Fruit fly (Drosophila melanogaster) whole organism, embryonic: ENCODE measurements around the gene CG32236.
A peak's percentile ranks its signal among the peaks of the same experiment; 100 is the strongest.

Experiments
- ATbp ChIP-seq: fragments of 200-800 bp; sonication (Bioruptor generic); optimal IDR thresholded peaks from 2 replicates; lab custom pipeline; 2017; ENCODE audit warnings: missing biosample characterization, mild to moderate bottlenecking, missing genetic modification characterization, missing genetic modification reagents
- B-H2 ChIP-seq: fragments of 200-800 bp; sonication (Bioruptor generic); optimal IDR thresholded peaks from 2 replicates; lab custom pipeline; 2018; ENCODE audit warnings: missing biosample characterization, mild to moderate bottlenecking, missing genetic modification characterization
- CG10321 ChIP-seq: fragments of 200-800 bp; sonication (Bioruptor generic); IDR thresholded peaks from 2 replicates; pipeline ENCODE4 v1.3.6; 2022; ENCODE audit warnings: missing biosample characterization, missing genetic modification characterization
- CG10654 ChIP-seq: fragments of 200-800 bp; sonication (Bioruptor generic); optimal IDR thresholded peaks from 2 replicates; lab custom pipeline; 2016; ENCODE audit warnings: missing biosample characterization, missing genetic modification characterization
- CG11247 ChIP-seq: fragments of 200-800 bp; sonication (Bioruptor generic); IDR thresholded peaks from 2 replicates; pipeline ENCODE4 v1.3.6; 2022; ENCODE audit warnings: missing biosample characterization, missing genetic modification characterization
- CG15269 ChIP-seq: fragments of 200-800 bp; sonication (Bioruptor generic); optimal IDR thresholded peaks from 2 replicates; lab custom pipeline; 2018; ENCODE audit warnings: missing biosample characterization, mild to moderate bottlenecking, missing genetic modification characterization, moderate library complexity
- CG17385 ChIP-seq: fragments of 200-800 bp; sonication (Bioruptor generic); optimal IDR thresholded peaks from 3 replicates; lab custom pipeline; 2018; ENCODE audit warnings: missing biosample characterization, mild to moderate bottlenecking, missing genetic modification characterization
- CG17912 ChIP-seq: fragments of 200-800 bp; sonication (Bioruptor generic); optimal IDR thresholded peaks from 2 replicates; lab custom pipeline; 2018; ENCODE audit warnings: missing biosample characterization, mild to moderate bottlenecking, missing genetic modification characterization
- CG18262 ChIP-seq: fragments of 200-800 bp; optimal IDR thresholded peaks from 3 replicates; lab custom pipeline; 2019; ENCODE audit warnings: missing biosample characterization, mild to moderate bottlenecking, missing genetic modification characterization, moderate library complexity
- CG1832 ChIP-seq: fragments of 200-800 bp; sonication (Bioruptor generic); optimal IDR thresholded peaks from 2 replicates; lab custom pipeline; 2017; ENCODE audit warnings: missing biosample characterization, mild to moderate bottlenecking, missing genetic modification characterization, inconsistent platforms
- CG2712 ChIP-seq: fragments of 200-800 bp; optimal IDR thresholded peaks from 3 replicates; lab custom pipeline; 2019; ENCODE audit warnings: missing biosample characterization, mild to moderate bottlenecking, missing genetic modification characterization, moderate library complexity
- CG6254 ChIP-seq: fragments of 200-800 bp; sonication (Bioruptor generic); optimal IDR thresholded peaks from 3 replicates; lab custom pipeline; 2017; ENCODE audit warnings: mild to moderate bottlenecking, missing biosample characterization, missing genetic modification reagents, missing genetic modification characterization
- CG6683 ChIP-seq: fragments of 200-800 bp; sonication (Bioruptor generic); optimal IDR thresholded peaks from 2 replicates; lab custom pipeline; 2017; ENCODE audit warnings: missing biosample characterization, mild to moderate bottlenecking, missing genetic modification characterization, missing genetic modification reagents
- Dfd ChIP-seq, 2 experiments: fragments of >200 bp; optimal IDR thresholded peaks; 2 replicates each; lab custom pipeline; 2017; ENCODE audit warnings: missing biosample characterization in 2 of 2, missing genetic modification characterization in 2 of 2
- Doc3 ChIP-seq: fragments of 200-800 bp; sonication (Bioruptor generic); IDR thresholded peaks from 3 replicates; pipeline ENCODE4 v1.3.6; 2022; ENCODE audit warnings: missing biosample characterization, missing genetic modification characterization; ENCODE audit not compliant: partially characterized antibody
- Dref ChIP-seq: fragments of 200-800 bp; sonication (Bioruptor generic); IDR thresholded peaks from 2 replicates; pipeline ENCODE4 v1.3.6; 2022; ENCODE audit warnings: missing biosample characterization, missing genetic modification characterization
- Ets65A ChIP-seq: fragments of 200-800 bp; sonication (Bioruptor generic); peaks from one replicate; lab custom pipeline; 2016; ENCODE audit warnings: missing biosample characterization, missing genetic modification characterization
- H15 ChIP-seq: fragments of 200-800 bp; sonication (Bioruptor generic); IDR thresholded peaks from 3 replicates; pipeline ENCODE4 v1.3.6; 2022; ENCODE audit warnings: missing biosample characterization, missing genetic modification characterization
- HmgZ ChIP-seq: fragments of 200-800 bp; sonication (Bioruptor generic); optimal IDR thresholded peaks from 2 replicates; lab custom pipeline; 2018; ENCODE audit warnings: missing biosample characterization, mild to moderate bottlenecking, missing genetic modification characterization
- Max ChIP-seq: fragments of 200-800 bp; sonication (Bioruptor generic); optimal IDR thresholded peaks from 2 replicates; lab custom pipeline; 2016; ENCODE audit warnings: missing biosample characterization, mild to moderate bottlenecking, missing genetic modification characterization
- Optix ChIP-seq: fragments of 200-800 bp; sonication (Bioruptor generic); IDR thresholded peaks from 3 replicates; pipeline ENCODE4 v1.3.6; 2022; ENCODE audit warnings: missing biosample characterization, missing genetic modification characterization
- Sry-δ ChIP-seq: fragments of 200-800 bp; sonication (Bioruptor generic); optimal IDR thresholded peaks from 2 replicates; lab custom pipeline; 2016; ENCODE audit warnings: missing biosample characterization, missing genetic modification characterization
- Stat92E ChIP-seq, 3 experiments: fragments of >200 bp in 2 of 3; fragments of 200-800 bp in 1 of 3; sonication (Bioruptor generic) in 1 of 3; optimal IDR thresholded peaks; 2 replicates each; lab custom pipeline; 2017 to 2019; ENCODE audit warnings: missing biosample characterization in 3 of 3, missing genetic modification characterization in 3 of 3, mild to moderate bottlenecking in 1 of 3, moderate library complexity in 1 of 3
- aop ChIP-seq: fragments of 200-800 bp; sonication (Bioruptor generic); IDR thresholded peaks from 2 replicates; pipeline ENCODE4 v1.3.6; 2022; ENCODE audit warnings: missing biosample characterization, missing genetic modification characterization
- bab2 ChIP-seq: fragments of 200-800 bp; sonication (Bioruptor generic); optimal IDR thresholded peaks from 2 replicates; lab custom pipeline; 2016; ENCODE audit warnings: missing biosample characterization, missing genetic modification characterization
- caup ChIP-seq: fragments of 200-800 bp; sonication (Bioruptor generic); optimal IDR thresholded peaks from 3 replicates; lab custom pipeline; 2017; ENCODE audit warnings: missing biosample characterization, mild to moderate bottlenecking, missing genetic modification characterization, moderate library complexity; ENCODE audit not compliant: severe bottlenecking
- corto ChIP-seq: fragments of 200-800 bp; sonication (Bioruptor generic); optimal IDR thresholded peaks from 2 replicates; lab custom pipeline; 2016; ENCODE audit warnings: missing biosample characterization, mild to moderate bottlenecking, missing genetic modification characterization, moderate library complexity
- danr ChIP-seq: fragments of 200-800 bp; sonication (Bioruptor generic); IDR thresholded peaks from 2 replicates; pipeline ENCODE4 v1.3.6; 2022; ENCODE audit warnings: missing biosample characterization, missing genetic modification characterization
- dimm ChIP-seq: fragments of 200-800 bp; sonication (Bioruptor generic); IDR thresholded peaks from 2 replicates; pipeline ENCODE4 v1.3.6; 2022; ENCODE audit warnings: missing biosample characterization, missing genetic modification characterization
- dmrt99B ChIP-seq: fragments of 200-800 bp; sonication (Bioruptor generic); optimal IDR thresholded peaks from 2 replicates; lab custom pipeline; 2018; ENCODE audit warnings: missing biosample characterization, mild to moderate bottlenecking, missing genetic modification characterization, moderate library complexity
- dysf ChIP-seq: fragments of 200-800 bp; sonication (Bioruptor generic); IDR thresholded peaks from 3 replicates; pipeline ENCODE4 v1.3.6; 2022; ENCODE audit warnings: missing biosample characterization, missing genetic modification characterization
- fd102C ChIP-seq: fragments of 200-800 bp; sonication (Bioruptor generic); optimal IDR thresholded peaks from 2 replicates; lab custom pipeline; 2018; ENCODE audit warnings: missing biosample characterization, mild to moderate bottlenecking, missing genetic modification characterization, moderate library complexity
- luna ChIP-seq: fragments of 200-800 bp; sonication (Bioruptor generic); optimal IDR thresholded peaks from 2 replicates; lab custom pipeline; 2016; ENCODE audit warnings: missing biosample characterization, missing genetic modification characterization
- mirr ChIP-seq: fragments of 200-800 bp; sonication (Bioruptor generic); optimal IDR thresholded peaks from 3 replicates; lab custom pipeline; 2018; ENCODE audit warnings: missing biosample characterization, mild to moderate bottlenecking, missing genetic modification characterization
- mld ChIP-seq: fragments of 200-800 bp; sonication (Bioruptor generic); IDR thresholded peaks from 3 replicates; pipeline ENCODE4 v1.3.6; 2022; ENCODE audit warnings: missing biosample characterization, missing genetic modification characterization; ENCODE audit not compliant: partially characterized antibody
- nerfin-2 ChIP-seq: fragments of 200-800 bp; sonication (Bioruptor generic); IDR thresholded peaks from 2 replicates; pipeline ENCODE4 v1.3.6; 2022; ENCODE audit warnings: missing biosample characterization, missing genetic modification characterization; ENCODE audit not compliant: partially characterized antibody
- nom ChIP-seq: fragments of 200-800 bp; sonication (Bioruptor generic); optimal IDR thresholded peaks from 2 replicates; lab custom pipeline; 2017; ENCODE audit warnings: missing biosample characterization, missing genetic modification characterization, mild to moderate bottlenecking, moderate library complexity, missing genetic modification reagents
- org-1 ChIP-seq: fragments of 200-800 bp; sonication (Bioruptor generic); optimal IDR thresholded peaks from 2 replicates; lab custom pipeline; 2017; ENCODE audit warnings: missing biosample characterization, missing genetic modification characterization
- otp ChIP-seq: fragments of 200-800 bp; sonication (Bioruptor generic); IDR thresholded peaks from 3 replicates; pipeline ENCODE4, ENCODE4 v1.3.6; 2022; ENCODE audit warnings: missing biosample characterization, missing genetic modification characterization
- pan ChIP-seq, 4 experiments: fragments of >200 bp in 3 of 4; fragments of 200-800 bp in 1 of 4; sonication (Bioruptor generic) in 1 of 4; optimal IDR thresholded peaks in 3 of 4; IDR thresholded peaks in 1 of 4; 2 replicates each; pipeline versions ENCODE4 v1.3.6 to Lab custom; 2017 to 2022; ENCODE audit warnings: missing biosample characterization in 2 of 4, missing genetic modification characterization in 2 of 4, mixed read lengths in 1 of 4
- pb ChIP-seq: fragments of 200-800 bp; sonication (Bioruptor generic); optimal IDR thresholded peaks from 3 replicates; lab custom pipeline; 2016; ENCODE audit warnings: missing biosample characterization, missing genetic modification characterization
- peb ChIP-seq: fragments of 200-800 bp; sonication (Bioruptor generic); IDR thresholded peaks from 2 replicates; pipeline ENCODE4 v1.3.6; 2022; ENCODE audit warnings: missing biosample characterization, missing genetic modification characterization
- ranshi ChIP-seq: fragments of 200-800 bp; sonication (Bioruptor generic); IDR thresholded peaks from 2 replicates; pipeline ENCODE4 v1.3.6; 2022; ENCODE audit warnings: missing biosample characterization, missing genetic modification characterization
- salm ChIP-seq: fragments of 200-800 bp; sonication (Bioruptor generic); optimal IDR thresholded peaks from 2 replicates; lab custom pipeline; 2018; ENCODE audit warnings: missing biosample characterization, mild to moderate bottlenecking, missing genetic modification characterization
- tio ChIP-seq: fragments of 200-800 bp; sonication (Bioruptor generic); optimal IDR thresholded peaks from 2 replicates; lab custom pipeline; 2017; ENCODE audit warnings: missing biosample characterization, missing genetic modification characterization, inconsistent platforms
- toy ChIP-seq: fragments of 200-800 bp; sonication (Bioruptor generic); IDR thresholded peaks from 2 replicates; pipeline ENCODE4 v1.3.6; 2022; ENCODE audit warnings: missing biosample characterization, missing genetic modification characterization
- zfh1 ChIP-seq: fragments of 200-800 bp; sonication (Bioruptor generic); IDR thresholded peaks from 3 replicates; pipeline ENCODE4 v1.3.6; 2022; ENCODE audit warnings: missing biosample characterization, missing genetic modification characterization

CG32236 gene

DNA sequence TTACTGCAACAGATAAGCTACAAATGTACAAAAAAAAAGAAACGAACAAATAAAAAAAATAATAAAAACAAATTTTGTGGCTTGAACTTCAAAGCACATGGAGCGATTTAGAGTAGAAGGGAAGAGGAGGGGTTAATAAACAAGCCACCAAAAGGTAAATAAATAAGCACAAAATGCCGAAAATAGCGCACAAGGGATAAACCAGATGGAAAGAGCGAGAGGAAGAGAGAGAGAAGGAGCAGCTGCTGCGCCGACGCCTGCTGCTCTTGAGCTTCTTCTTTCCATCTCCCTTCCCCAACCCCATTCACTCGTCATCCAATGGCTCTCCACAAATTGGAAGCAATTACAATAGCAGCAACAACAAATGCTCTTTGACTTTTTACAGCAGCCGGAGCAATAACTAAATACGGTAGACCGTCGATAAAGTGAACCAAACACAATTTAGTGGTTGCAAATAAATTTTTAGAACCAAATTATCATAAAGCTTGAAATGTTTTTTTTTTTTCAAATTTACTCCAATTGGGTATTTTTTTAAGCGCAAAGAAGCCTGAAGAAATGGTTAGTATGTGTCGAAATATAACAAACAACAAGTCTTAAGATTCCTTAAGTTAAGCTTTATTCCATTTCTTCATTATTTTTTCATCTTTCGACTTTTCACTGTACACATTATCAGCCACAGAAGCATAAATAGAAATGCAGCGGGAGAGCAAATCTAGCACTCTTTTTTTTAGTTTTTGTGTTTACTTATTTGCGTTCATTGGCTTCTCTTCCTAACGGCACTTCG is 42.6 kb downstream of the CG32236 start (continued):
- TF ChIP-seq ATbp (peak; percentile 76), zfh1 (peak; percentile 80), salm (peak; percentile 39), Sry-δ (peak; percentile 58), CG18262 (tag; lab: Kevin White, UChicago) (peak; percentile 86), corto (GFP tag; lab: Kevin White, UChicago) (no peak), CG1832 (GFP tag; lab: Kevin White, UChicago) (peak; percentile 51), Dref (GFP tag; lab: Robert Waterston, UW) (no peak), luna (GFP tag; lab: Kevin White, UChicago) (peak; percentile 63), Optix (GFP tag; lab: Robert Waterston, UW) (peak; percentile 58; the same call in 1 of the 3 replicates), dysf (GFP tag; lab: Robert Waterston, UW) (peak; percentile 93), CG17385 (GFP tag; lab: Kevin White, UChicago) (peak; percentile 82), pan (optimal IDR thresholded peaks at IDR 0.05; lab: Kevin White, UChicago) (no peak), pan (GFP tag; optimal IDR thresholded peaks at IDR 0.05 in 1 of 2, IDR thresholded peaks at IDR 0.05 in 1 of 2) (peak in 1 of 2 experiments; percentile 87), fd102C (GFP tag; lab: Kevin White, UChicago) (no peak), pb (GFP tag; lab: Kevin White, UChicago) (peak; percentile 86), peb (GFP tag; lab: Robert Waterston, UW) (peak; percentile 71), mirr (GFP tag; lab: Kevin White, UChicago) (peak; percentile 38), H15 (GFP tag; lab: Robert Waterston, UW) (peak; percentile 65), otp (GFP tag; lab: Robert Waterston, UW) (0 out of 3 replicates have a peak, but pooled peaks have one; percentile 30), CG17912 (GFP tag; lab: Kevin White, UChicago) (peak; percentile 41), aop (0 out of 2 replicates have a peak, but pooled peaks have one; percentile 61), Ets65A (GFP tag; lab: Kevin White, UChicago) (peak; percentile 99), CG15269 (tag; lab: Kevin White, UChicago) (peak; percentile 91), dmrt99B (peak; percentile 94), CG6254 (peak; percentile 74), CG2712 (tag; lab: Kevin White, UChicago) (peak; percentile 87), CG6683 (GFP tag; lab: Kevin White, UChicago) (peak; percentile 72), ranshi (GFP tag; lab: Robert Waterston, UW) (peak; percentile 74; the same call in 1 of the 2 replicates), CG10654 (GFP tag; lab: Kevin White, UChicago) (peak; percentile 82), HmgZ (peak; percentile 83), CG10321 (GFP tag; lab: Robert Waterston, UW) (0 out of 2 replicates have a peak, but pooled peaks have one; percentile 32), nom (GFP tag; lab: Kevin White, UChicago) (peak; percentile 57), dimm (GFP tag; lab: Robert Waterston, UW) (peak; percentile 45; the same call in 1 of the 2 replicates), mld (GFP tag; lab: Robert Waterston, UW) (no peak), toy (no peak), danr (GFP tag; lab: Robert Waterston, UW) (peak; percentile 80), tio (GFP tag; lab: Kevin White, UChicago) (peak; percentile 92), Dfd (GFP tag; optimal IDR thresholded peaks at IDR 0.05; lab: Kevin White, UChicago) (no peak), bab2 (GFP tag; lab: Kevin White, UChicago) (peak; percentile 92), caup (GFP tag; lab: Kevin White, UChicago) (peak; percentile 85), CG11247 (GFP tag; lab: Robert Waterston, UW) (peak; percentile 69; the same call in 1 of the 2 replicates), nerfin-2 (GFP tag; lab: Robert Waterston, UW) (no peak), B-H2 (peak; percentile 35), Doc3 (GFP tag; lab: Robert Waterston, UW) (no peak), org-1 (GFP tag; lab: Kevin White, UChicago) (peak; percentile 81), Max (GFP tag; lab: Kevin White, UChicago) (peak; percentile 72), Stat92E (GFP tag; optimal IDR thresholded peaks at IDR 0.05; lab: Kevin White, UChicago) (peak in 1 of 3 experiments; percentile 67)
